Fruit fly (Drosophila melanogaster): ENCODE measurements around the gene CG33263.
A peak's percentile ranks its signal among the peaks of the same experiment; 100 is the strongest.

Gene CG33263

DNA sequence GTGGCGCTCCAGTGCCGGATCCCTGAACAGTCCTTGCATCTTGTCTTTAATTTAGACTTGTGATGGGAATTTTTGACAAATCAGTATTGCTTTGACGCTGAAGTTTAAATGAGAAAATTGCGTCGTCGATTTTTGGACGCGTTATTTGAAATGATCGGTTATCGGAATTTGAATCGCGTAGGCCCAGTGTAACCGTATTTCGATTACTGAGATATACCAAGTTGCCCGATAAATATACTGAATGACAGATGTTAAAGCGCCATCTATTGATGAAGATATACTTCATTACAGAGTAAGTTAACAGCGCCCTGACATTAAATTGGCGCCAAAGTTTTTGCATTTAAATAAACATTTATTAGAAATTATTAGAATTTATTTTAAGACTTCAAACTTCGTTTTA is 34.1 kb downstream of the CG33263 start, which contains the start of gene Poc1 (continued):
- TF ChIP-seq CG2712 (tag; optimal IDR thresholded peaks at IDR 0.05) = peak; percentile 41
- TF ChIP-seq CG1602 (GFP tag; optimal IDR thresholded peaks at IDR 0.05) = no peak
- TF ChIP-seq Vsx1 (GFP tag; optimal IDR thresholded peaks at IDR 0.05) = no peak
- peak; percentile 41 for TF ChIP-seq nmo (GFP tag; optimal IDR thresholded peaks at IDR 0.05)
- TF ChIP-seq CG2202 (tag; optimal IDR thresholded peaks at IDR 0.05) = no peak
- TF ChIP-seq CG18011 (GFP tag; optimal IDR thresholded peaks at IDR 0.05) = no peak
- TF ChIP-seq stwl (tag; optimal IDR thresholded peaks at IDR 0.05) = peak; percentile 85
- TF ChIP-seq CG17186 (GFP tag; optimal IDR thresholded peaks at IDR 0.05) = peak; percentile 39
- TF ChIP-seq Myb (GFP tag; optimal IDR thresholded peaks at IDR 0.05) = peak; percentile 60
- TF ChIP-seq tx (GFP tag; optimal IDR thresholded peaks at IDR 0.05) = no peak
- TF ChIP-seq trem (tag; optimal IDR thresholded peaks at IDR 0.05) = peak; percentile 59
- TF ChIP-seq ato (GFP tag; IDR thresholded peaks at IDR 0.05; ENCODE audit: partially characterized antibody) = no peak
- TF ChIP-seq Oli (tag; optimal IDR thresholded peaks at IDR 0.05) = no peak
- peak; percentile 98 for TF ChIP-seq CTCF (GFP tag; optimal IDR thresholded peaks at IDR 0.05)
- 0 out of 3 replicates have a peak, but pooled peaks have one; percentile 15 for TF ChIP-seq vnd (GFP tag; IDR thresholded peaks at IDR 0.05; ENCODE audit: partially characterized antibody)
- TF ChIP-seq CG8359 (GFP tag; optimal IDR thresholded peaks at IDR 0.05; ENCODE audit: borderline replicate concordance) = no peak
- TF ChIP-seq E2f2 (GFP tag; IDR thresholded peaks at IDR 0.05) = peak; percentile 98
- TF ChIP-seq CG15601 (tag; optimal IDR thresholded peaks at IDR 0.05) = peak; percentile 21
- TF ChIP-seq cg (GFP tag; optimal IDR thresholded peaks at IDR 0.05) = no peak
- no peak for TF ChIP-seq wdn (GFP tag; IDR thresholded peaks at IDR 0.05)
- TF ChIP-seq Stat92E (GFP tag; optimal IDR thresholded peaks at IDR 0.05) = peak in 1 of 3 experiments; percentile 58
- TF ChIP-seq CG17829 (tag; optimal IDR thresholded peaks at IDR 0.05) = peak; percentile 53
- no peak for TF ChIP-seq sima (GFP tag; optimal IDR thresholded peaks at IDR 0.05)
- TF ChIP-seq hb (GFP tag; IDR thresholded peaks at IDR 0.05; ENCODE audit: partially characterized antibody) = peak; percentile 35; the same call in 1 of the 3 replicates
- TF ChIP-seq tna (GFP tag; IDR thresholded peaks at IDR 0.05; ENCODE audit: partially characterized antibody) = peak; percentile 33; the same call in 1 of the 2 replicates
- TF ChIP-seq Gsc (GFP tag; IDR thresholded peaks at IDR 0.05) = no peak
- TF ChIP-seq gfzf (GFP tag; optimal IDR thresholded peaks at IDR 0.05) = peak; percentile 90
- no peak for TF ChIP-seq abd-A (tag; optimal IDR thresholded peaks at IDR 0.05)
- TF ChIP-seq zen (tag; optimal IDR thresholded peaks at IDR 0.05) = peak; percentile 17
- TF ChIP-seq CG10267 (tag; optimal IDR thresholded peaks at IDR 0.05) = peak; percentile 62
- peak; percentile 39 for TF ChIP-seq gsb-n (tag; optimal IDR thresholded peaks at IDR 0.05)
- TF ChIP-seq Dp (GFP tag; optimal IDR thresholded peaks at IDR 0.05) = peak; percentile 96

DNA sequence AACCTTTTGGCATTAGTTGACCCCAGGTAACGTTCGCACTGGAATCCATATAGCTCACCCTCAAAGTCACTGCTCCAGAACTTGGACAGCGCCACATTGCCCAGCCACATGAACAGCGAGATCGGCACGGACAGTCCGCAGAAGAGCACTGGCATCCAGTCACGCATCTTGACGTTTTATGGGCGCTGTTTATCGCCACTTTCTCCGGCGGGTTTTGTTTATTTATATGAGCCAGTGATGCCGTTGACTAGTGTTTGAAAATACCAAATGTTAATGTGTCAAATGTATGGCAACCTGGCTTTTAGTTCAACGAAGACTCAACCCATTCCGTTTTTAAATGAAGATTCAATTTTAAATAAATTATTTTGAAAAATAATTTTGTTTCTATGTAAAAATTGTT is 36.4 kb downstream of the CG33263 start, which contains the start of gene CG10171:
Gene CG10171, minus strand, starts transcription at position 300 of the 400 bp plus-strand sequence.
- TF ChIP-seq CG33213 (GFP tag; optimal IDR thresholded peaks at IDR 0.05) = no peak
- TF ChIP-seq Ets97D (GFP tag; optimal IDR thresholded peaks at IDR 0.05) = peak; percentile 53
- TF ChIP-seq CG9609 (GFP tag; optimal IDR thresholded peaks at IDR 0.05) = no peak
- TF ChIP-seq pum (GFP tag; optimal IDR thresholded peaks at IDR 0.05) = no peak
- TF ChIP-seq org-1 (GFP tag; optimal IDR thresholded peaks at IDR 0.05) = no peak
- TF ChIP-seq crp (GFP tag; optimal IDR thresholded peaks at IDR 0.05) = no peak
- TF ChIP-seq Blimp-1 (GFP tag; optimal IDR thresholded peaks at IDR 0.05) = peak; percentile 50
- TF ChIP-seq CG12071 (GFP tag; optimal IDR thresholded peaks at IDR 0.05) = no peak
- no peak for TF ChIP-seq emc (GFP tag; optimal IDR thresholded peaks at IDR 0.05)
- TF ChIP-seq gfzf (GFP tag; optimal IDR thresholded peaks at IDR 0.05) = peak; percentile 20
- no peak for TF ChIP-seq HHEX (GFP tag; optimal IDR thresholded peaks at IDR 0.05)
- TF ChIP-seq CG18764 (GFP tag; optimal IDR thresholded peaks at IDR 0.05) = no peak
- no peak for TF ChIP-seq sqz (GFP tag; optimal IDR thresholded peaks at IDR 0.05)
- no peak for TF ChIP-seq zfh1 (GFP tag; IDR thresholded peaks at IDR 0.05)
- TF ChIP-seq Max (GFP tag; optimal IDR thresholded peaks at IDR 0.05) = no peak
- no peak for TF ChIP-seq ind (GFP tag; optimal IDR thresholded peaks at IDR 0.05)
- TF ChIP-seq stwl (tag; optimal IDR thresholded peaks at IDR 0.05) = peak; percentile 85
- no peak for TF ChIP-seq Gsc (GFP tag; IDR thresholded peaks at IDR 0.05)
- TF ChIP-seq CG7786 (GFP tag; optimal IDR thresholded peaks at IDR 0.05) = no peak
- TF ChIP-seq CG3281 (GFP tag; optimal IDR thresholded peaks at IDR 0.05) = no peak
- no peak for TF ChIP-seq gem (tag; optimal IDR thresholded peaks at IDR 0.05)
- TF ChIP-seq fru (optimal IDR thresholded peaks at IDR 0.05) = no peak
